Worm (Caenorhabditis elegans) whole organism, young adult: ENCODE data around the gene Y19D2B.1.
"Not testable (repeated sequence)": the region's sequence is repeated elsewhere in the genome, so short reads cannot be mapped to it uniquely, and the experiment has no call there.

ENCODE experiments used
- B0035.1 ChIP-seq: sonication (generic microtip); optimal IDR thresholded peaks from 2 replicates; lab custom pipeline; 2016; ENCODE audit warnings: missing genetic modification characterization, mild to moderate bottlenecking, missing compliant biosample characterization, missing genotype, missing genetic modification reagents
- F22D6.2 ChIP-seq: sonication (generic microtip); optimal IDR thresholded peaks from 2 replicates; lab custom pipeline; 2016; ENCODE audit warnings: mild to moderate bottlenecking, missing genetic modification characterization, missing compliant biosample characterization
- F37B4.10 ChIP-seq: fragments of 200-800 bp; sonication (Bioruptor generic); IDR thresholded peaks from 2 replicates; pipeline ENCODE4 v1.3.6; 2022; ENCODE audit warnings: missing genetic modification characterization, missing compliant biosample characterization
- Y95B8A.8 ChIP-seq: fragments of 200-800 bp; sonication (Bioruptor generic); IDR thresholded peaks from 2 replicates; pipeline ENCODE4 v1.3.6; 2022; ENCODE audit warnings: missing genetic modification reagents, missing genetic modification characterization, missing compliant biosample characterization
- ZK185.1 ChIP-seq: sonication (generic microtip); optimal IDR thresholded peaks from 2 replicates; lab custom pipeline; 2016; ENCODE audit warnings: mild to moderate bottlenecking, missing genetic modification characterization, missing compliant biosample characterization; ENCODE audit not compliant: poor library complexity, severe bottlenecking
- aptf-3 ChIP-seq: fragments of 200-800 bp; sonication (Bioruptor generic); IDR thresholded peaks from 2 replicates; pipeline ENCODE4 v1.3.6; 2022; ENCODE audit warnings: missing genetic modification characterization, missing compliant biosample characterization
- athp-1 ChIP-seq: sonication (generic microtip); optimal IDR thresholded peaks from 2 replicates; lab custom pipeline; 2017; ENCODE audit warnings: mild to moderate bottlenecking, missing genetic modification characterization, missing compliant biosample characterization
- cebp-2 ChIP-seq: fragments of 200-800 bp; sonication (Bioruptor generic); IDR thresholded peaks from 2 replicates; pipeline ENCODE4 v1.3.6; 2022; ENCODE audit warnings: missing genetic modification characterization, missing compliant biosample characterization
- ceh-27 ChIP-seq: fragments of 200-800 bp; sonication (Bioruptor generic); optimal IDR thresholded peaks from 2 replicates; lab custom pipeline; 2018; ENCODE audit warnings: mild to moderate bottlenecking, missing genetic modification characterization, moderate library complexity, missing compliant biosample characterization
- ceh-58 ChIP-seq: fragments of 200-800 bp; sonication (Bioruptor generic); IDR thresholded peaks from 2 replicates; pipeline ENCODE4 v1.3.6; 2022; ENCODE audit warnings: missing genetic modification characterization, missing compliant biosample characterization
- dox-1 ChIP-seq: fragments of 200-800 bp; sonication (Bioruptor generic); IDR thresholded peaks from 2 replicates; pipeline ENCODE4 v1.3.6; 2022; ENCODE audit warnings: missing genetic modification reagents, missing genetic modification characterization, missing compliant biosample characterization
- dpff-1 ChIP-seq: sonication (generic microtip); optimal IDR thresholded peaks from 2 replicates; lab custom pipeline; 2017; ENCODE audit warnings: mild to moderate bottlenecking, missing genetic modification characterization, missing compliant biosample characterization
- efl-1 ChIP-seq: fragments of 150-350 bp; optimal IDR thresholded peaks from 2 replicates; lab custom pipeline; 2014; ENCODE audit warnings: missing biosample characterization, missing genetic modification reagents, missing genetic modification characterization
- egl-18 ChIP-seq: fragments of 200-800 bp; sonication (Bioruptor generic); IDR thresholded peaks from 2 replicates; pipeline ENCODE4 v1.3.6; 2022; ENCODE audit warnings: missing genetic modification reagents, missing genetic modification characterization, missing compliant biosample characterization
- him-1 ChIP-seq: sonication (generic microtip); optimal IDR thresholded peaks from 2 replicates; lab custom pipeline; 2016; ENCODE audit warnings: missing genotype, missing genetic modification reagents, missing genetic modification characterization, missing compliant biosample characterization
- hmg-20 ChIP-seq: fragments of 200-800 bp; sonication (Bioruptor generic); IDR thresholded peaks from 2 replicates; pipeline ENCODE4 v1.3.6; 2022; ENCODE audit warnings: missing genetic modification reagents, missing genetic modification characterization, missing compliant biosample characterization
- hsf-1 ChIP-seq: fragments of 200-800 bp; sonication (Bioruptor generic); IDR thresholded peaks from 2 replicates; pipeline ENCODE4 v1.3.6; 2022; ENCODE audit warnings: missing genetic modification reagents, missing genetic modification characterization, missing compliant biosample characterization
- lag-1 ChIP-seq: fragments of 200-800 bp; sonication (Bioruptor generic); IDR thresholded peaks from 2 replicates; pipeline ENCODE4 v1.3.6; 2022; ENCODE audit warnings: missing genetic modification reagents, missing genetic modification characterization, missing compliant biosample characterization
- lin-26 ChIP-seq: fragments of 200-800 bp; sonication (Bioruptor generic); IDR thresholded peaks from 2 replicates; pipeline ENCODE4 v1.3.6; 2022; ENCODE audit warnings: missing genetic modification reagents, missing genetic modification characterization, missing compliant biosample characterization
- lir-1 ChIP-seq: fragments of 200-800 bp; sonication (Bioruptor generic); conservative IDR thresholded peaks from 2 replicates; pipeline ENCODE4 v1.3.6; 2022; ENCODE audit warnings: missing genetic modification reagents, missing genetic modification characterization, missing compliant biosample characterization
- madf-8 ChIP-seq: fragments of 200-800 bp; sonication (Bioruptor generic); conservative IDR thresholded peaks from 2 replicates; pipeline ENCODE4 v1.3.6; 2022; ENCODE audit warnings: missing genetic modification reagents, missing genetic modification characterization, missing compliant biosample characterization
- nfya-1 ChIP-seq: sonication (generic microtip); optimal IDR thresholded peaks from 2 replicates; lab custom pipeline; 2017; ENCODE audit warnings: antibody characterized with exemption, missing compliant biosample characterization, missing genetic modification characterization, borderline replicate concordance; ENCODE audit not compliant: insufficient read depth
- nfya-2 ChIP-seq: fragments of 200-800 bp; sonication (Bioruptor generic); IDR thresholded peaks from 2 replicates; pipeline ENCODE4 v1.3.6; 2022; ENCODE audit warnings: missing genetic modification reagents, missing genetic modification characterization, missing compliant biosample characterization
- nhr-27 ChIP-seq: fragments of 200-800 bp; sonication (Bioruptor generic); optimal IDR thresholded peaks from 2 replicates; lab custom pipeline; 2018; ENCODE audit warnings: mild to moderate bottlenecking, missing genetic modification characterization, moderate library complexity, missing compliant biosample characterization
- nhr-80 ChIP-seq: sonication (generic microtip); optimal IDR thresholded peaks from 2 replicates; lab custom pipeline; 2016; ENCODE audit warnings: missing genetic modification characterization, missing compliant biosample characterization
- snpc-3.4 ChIP-seq: sonication (generic microtip); optimal IDR thresholded peaks from 2 replicates; lab custom pipeline; 2017; ENCODE audit warnings: missing genetic modification characterization, mild to moderate bottlenecking, missing compliant biosample characterization, antibody characterized with exemption, moderate library complexity, missing genotype, missing genetic modification reagents
- snpc-4 ChIP-seq, 5 experiments: fragments of 150-350 bp in 1 of 5; sonication (generic microtip) in 4 of 5; optimal IDR thresholded peaks; 2 replicates each; lab custom pipeline; 2014 to 2018; ENCODE audit warnings: missing genetic modification characterization in 5 of 5, missing biosample characterization in 3 of 5, antibody characterized with exemption in 2 of 5, mild to moderate bottlenecking in 2 of 5, missing compliant biosample characterization in 2 of 5, missing genotype in 2 of 5, moderate library complexity in 2 of 5, missing genetic modification reagents in 1 of 5
- tbx-9 ChIP-seq: sonication (generic microtip); optimal IDR thresholded peaks from 2 replicates; lab custom pipeline; 2016; ENCODE audit warnings: borderline replicate concordance, missing genetic modification characterization, inconsistent platforms, missing compliant biosample characterization
- unc-130 ChIP-seq: sonication (generic microtip); optimal IDR thresholded peaks from 2 replicates; lab custom pipeline; 2016; ENCODE audit warnings: missing genetic modification reagents, missing genetic modification characterization, missing compliant biosample characterization
- zim-3 ChIP-seq: sonication (generic microtip); optimal IDR thresholded peaks from 2 replicates; lab custom pipeline; 2017; ENCODE audit warnings: mild to moderate bottlenecking, missing genetic modification characterization, moderate library complexity, missing compliant biosample characterization
- ztf-18 ChIP-seq: sonication (generic microtip); optimal IDR thresholded peaks from 2 replicates; lab custom pipeline; 2016; ENCODE audit warnings: missing genotype, mild to moderate bottlenecking, missing genetic modification characterization, missing compliant biosample characterization

The Y19D2B.1 gene

DNA sequence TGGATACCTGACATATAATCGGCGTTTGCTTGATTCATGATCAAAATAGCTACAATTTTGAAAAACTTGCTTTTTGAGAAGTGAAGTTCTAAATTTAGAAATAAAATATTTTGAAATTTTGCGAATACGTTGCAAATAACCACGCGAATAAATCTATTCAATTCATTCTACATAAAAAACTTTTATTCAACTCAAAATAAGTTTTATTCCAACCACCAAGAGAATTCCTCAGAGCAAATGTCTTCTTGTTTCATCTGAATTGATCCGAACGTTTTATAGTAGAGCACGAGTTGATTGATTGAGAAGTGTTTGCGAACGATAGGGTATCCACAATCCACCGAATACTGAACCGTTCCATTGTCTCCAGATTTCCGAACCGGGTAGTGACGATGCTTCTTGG, 7.0 kb downstream of the Y19D2B.1 start, which contains the start of gene F44F4.9:
TSS of gene F44F4.9 (minus strand) at position 101 of the 400 bp plus-strand sequence.
- no peak for TF ChIP-seq dpff-1 (tag; lab: Kevin White, UChicago)
- TF ChIP-seq madf-8 (GFP tag; lab: Robert Waterston, UW), result no peak
- no peak for TF ChIP-seq lir-1 (GFP tag; lab: Robert Waterston, UW)
- TF ChIP-seq zim-3 (tag; lab: Kevin White, UChicago), result no peak
- TF ChIP-seq egl-18 (GFP tag; lab: Robert Waterston, UW), result no peak
- no peak for TF ChIP-seq dox-1 (GFP tag; lab: Robert Waterston, UW)
- no peak for TF ChIP-seq F22D6.2 (tag; lab: Kevin White, UChicago)
- TF ChIP-seq efl-1 (GFP tag; lab: Kevin White, UChicago), result no peak
- TF ChIP-seq B0035.1, result no peak
- TF ChIP-seq ceh-27, result no peak
- TF ChIP-seq athp-1 (tag; lab: Kevin White, UChicago), result no peak
- no peak for TF ChIP-seq hsf-1 (GFP tag; lab: Robert Waterston, UW)
- no peak for TF ChIP-seq lin-26 (GFP tag; lab: Robert Waterston, UW)

DNA sequence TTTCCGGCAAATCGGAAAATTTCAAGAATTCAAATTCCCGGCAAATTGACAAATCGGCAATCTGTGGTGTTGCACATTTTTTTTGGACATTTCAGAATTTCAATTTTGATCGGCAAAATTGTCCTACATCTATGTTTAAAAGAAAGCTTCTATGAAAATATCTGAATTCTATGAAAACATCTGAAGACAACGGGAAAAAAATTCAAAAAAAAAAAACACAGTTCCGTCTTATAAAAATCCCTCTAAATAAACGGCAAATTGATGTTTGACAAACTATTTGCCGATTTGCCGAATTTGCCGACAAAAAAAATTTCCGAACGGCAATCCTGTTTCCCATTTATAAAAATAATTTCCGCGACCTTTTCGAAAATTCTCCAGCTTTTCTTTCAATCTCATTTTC, 8.4 kb downstream of the Y19D2B.1 start, which contains the start of gene F44F4.15:
TSS of gene F44F4.15 (plus strand) at position 301 of the 400 bp plus-strand sequence.
- TF ChIP-seq Y95B8A.8, result no peak
- TF ChIP-seq F37B4.10 (GFP tag; lab: Robert Waterston, UW), result no peak
- TF ChIP-seq ztf-18 (tag; lab: Kevin White, UChicago), result no peak
- no peak for TF ChIP-seq snpc-4 (GFP tag; optimal IDR thresholded peaks at IDR 0.05; lab: Kevin White, UChicago)
- TF ChIP-seq snpc-4 (tag; optimal IDR thresholded peaks at IDR 0.05; lab: Kevin White, UChicago), result no peak
- TF ChIP-seq ZK185.1 (tag; lab: Kevin White, UChicago), result no peak
- no peak for TF ChIP-seq nfya-2 (GFP tag; lab: Robert Waterston, UW)
- TF ChIP-seq snpc-3.4, result no peak
- TF ChIP-seq nhr-27 (tag; lab: Kevin White, UChicago), result no peak
- TF ChIP-seq hmg-20 (GFP tag; lab: Robert Waterston, UW), result no peak
- no peak for TF ChIP-seq lag-1 (GFP tag; lab: Robert Waterston, UW)

DNA sequence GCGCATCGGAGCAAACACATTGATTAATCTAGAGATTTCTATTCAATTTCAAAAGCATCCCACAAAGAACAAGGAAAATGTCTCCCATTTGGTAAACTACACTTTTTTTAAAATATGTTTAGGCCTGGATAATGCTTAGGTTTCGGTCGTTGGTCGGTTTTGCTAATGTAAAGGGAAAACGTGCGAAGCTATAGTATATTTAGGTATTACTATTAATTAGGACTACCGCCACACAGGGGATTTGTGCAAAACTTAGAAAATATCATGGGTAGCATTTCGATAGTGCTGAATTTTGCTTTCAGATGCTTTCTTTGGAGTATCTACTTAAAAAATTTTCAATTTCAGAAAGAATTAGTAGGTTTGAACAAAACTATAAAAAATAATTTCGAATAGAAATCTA, 9.8 kb downstream of the Y19D2B.1 start:
- no peak for TF ChIP-seq B0035.1
- no peak for TF ChIP-seq cebp-2
- no peak for TF ChIP-seq ceh-58 (GFP tag; lab: Robert Waterston, UW)
- TF ChIP-seq, all 124 proteins: peak for 0

DNA sequence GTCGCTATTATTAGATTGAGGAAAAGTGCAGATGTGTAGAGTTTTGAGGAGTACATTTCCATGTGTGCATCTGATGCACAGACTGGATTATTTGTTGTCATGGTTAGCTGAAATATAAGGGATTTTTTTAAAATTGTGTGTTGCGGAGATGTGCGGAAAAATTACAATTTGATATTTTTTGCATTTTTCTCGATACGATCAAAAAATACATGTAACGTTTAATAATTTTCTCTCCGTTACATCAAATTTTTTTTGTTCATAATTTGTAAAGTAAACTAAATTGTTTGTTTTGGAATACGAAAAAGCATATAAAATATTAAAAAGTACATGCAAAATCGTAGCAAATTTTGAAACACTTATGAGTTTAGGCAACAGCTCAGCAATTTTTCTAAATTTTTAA, 12.6 kb downstream of the Y19D2B.1 start, which contains the start of gene sra-11:
TSS of gene sra-11 (minus strand) at position 101 of the 400 bp plus-strand sequence.
- TF ChIP-seq nhr-80 (tag; lab: Kevin White, UChicago) (no peak), him-1 (tag; lab: Kevin White, UChicago) (no peak), Y95B8A.8 (no peak), aptf-3 (no peak), tbx-9 (no peak)

DNA sequence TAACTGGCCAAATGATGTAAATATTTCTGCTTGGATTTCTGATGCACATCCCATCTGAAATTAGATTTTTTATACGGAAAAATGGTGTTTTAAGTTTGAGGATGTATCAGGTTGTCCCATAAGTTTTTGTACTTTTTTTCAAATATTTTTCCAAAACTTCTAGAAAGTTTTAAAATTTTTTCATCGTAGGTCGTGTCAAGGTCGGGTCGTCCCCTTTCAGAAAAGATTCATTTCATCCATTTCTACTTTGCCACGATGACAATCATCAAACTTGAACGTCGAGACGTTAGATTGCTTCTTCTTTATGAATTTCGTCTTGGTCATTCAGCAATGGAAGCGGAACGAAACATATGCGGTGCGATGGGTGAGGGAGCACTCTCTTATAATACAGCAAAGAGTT, 18.4 kb downstream of the Y19D2B.1 start, which contains the start of gene sra-12:
TSS of gene sra-12 (minus strand) at position 101 of the 400 bp plus-strand sequence.
- not testable (repeated sequence) for TF ChIP-seq unc-130 (GFP tag; lab: Kevin White, UChicago); ceh-27; nfya-1
